Fruit fly (Drosophila melanogaster): ENCODE results near the gene RhoGEF64C.

Gene RhoGEF64C

dm6 chr3L:4748053-4748452 lies 55.5 kb downstream of the RhoGEF64C start:
- TF ChIP-seq D1 (tag; optimal IDR thresholded peaks at IDR 0.05), result no peak
- TF ChIP-seq CG12605 (GFP tag; IDR thresholded peaks at IDR 0.05), result no peak
- no peak for TF ChIP-seq Snoo (tag; optimal IDR thresholded peaks at IDR 0.05)
- TF ChIP-seq CG8159 (tag; optimal IDR thresholded peaks at IDR 0.05), result no peak
- no peak for TF ChIP-seq fd96Ca (GFP tag; IDR thresholded peaks at IDR 0.05)
- TF ChIP-seq CG34367 (tag; optimal IDR thresholded peaks at IDR 0.05), result no peak
- no peak for TF ChIP-seq CG15710 (tag; optimal IDR thresholded peaks at IDR 0.05)
- no peak for TF ChIP-seq Pif1B (GFP tag; optimal IDR thresholded peaks at IDR 0.05)

dm6 chr3L:4749126-4749525 lies 56.5 kb downstream of the RhoGEF64C start:
- TF ChIP-seq D1 (tag; optimal IDR thresholded peaks at IDR 0.05) (peak; percentile 25), Pif1A (GFP tag; optimal IDR thresholded peaks at IDR 0.05) (peak; percentile 53), CG10348 (GFP tag; IDR thresholded peaks at IDR 0.05) (no peak), EcR (GFP tag; optimal IDR thresholded peaks at IDR 0.05) (no peak), CG34367 (tag; optimal IDR thresholded peaks at IDR 0.05) (peak; percentile 52), gl (tag; optimal IDR thresholded peaks at IDR 0.05) (no peak), CG14655 (GFP tag; optimal IDR thresholded peaks at IDR 0.05) (peak; percentile 62), Snoo (tag; optimal IDR thresholded peaks at IDR 0.05) (peak; percentile 2), CG12605 (GFP tag; IDR thresholded peaks at IDR 0.05) (no peak), CG13204 (GFP tag; optimal IDR thresholded peaks at IDR 0.05) (no peak), rn (GFP tag; IDR thresholded peaks at IDR 0.05) (no peak), fd96Ca (GFP tag; IDR thresholded peaks at IDR 0.05) (no peak), CG32121 (GFP tag; IDR thresholded peaks at IDR 0.05) (no peak), CG8159 (tag; optimal IDR thresholded peaks at IDR 0.05) (peak; percentile 66), CG17806 (tag; optimal IDR thresholded peaks at IDR 0.05) (peak; percentile 68), CG4496 (GFP tag; IDR thresholded peaks at IDR 0.05) (peak; percentile 62; the same call in 1 of the 3 replicates), CG8301 (tag; optimal IDR thresholded peaks at IDR 0.05) (peak; percentile 62), CG9948 (tag; optimal IDR thresholded peaks at IDR 0.05) (peak; percentile 68), CG15710 (tag; optimal IDR thresholded peaks at IDR 0.05) (peak; percentile 58), Ets98B (GFP tag; IDR thresholded peaks at IDR 0.05) (peak; percentile 41; the same call in 1 of the 2 replicates), Pif1B (GFP tag; optimal IDR thresholded peaks at IDR 0.05) (peak; percentile 45)

- no peak for TF ChIP-seq CG15710 (tag; optimal IDR thresholded peaks at IDR 0.05)
- TF ChIP-seq Snoo (tag; optimal IDR thresholded peaks at IDR 0.05), result no peak
- peak; percentile 28 for TF ChIP-seq CG14655 (GFP tag; optimal IDR thresholded peaks at IDR 0.05)
- no peak for TF ChIP-seq CG13204 (GFP tag; optimal IDR thresholded peaks at IDR 0.05)
- peak; percentile 8 for TF ChIP-seq CG9948 (tag; optimal IDR thresholded peaks at IDR 0.05)
- TF ChIP-seq EcR (GFP tag; optimal IDR thresholded peaks at IDR 0.05), result no peak
- TF ChIP-seq CG32121 (GFP tag; IDR thresholded peaks at IDR 0.05), result no peak
- peak; percentile 9 for TF ChIP-seq CG8301 (tag; optimal IDR thresholded peaks at IDR 0.05)
- TF ChIP-seq rn (GFP tag; IDR thresholded peaks at IDR 0.05), result no peak
- no peak for TF ChIP-seq D1 (tag; optimal IDR thresholded peaks at IDR 0.05)
- TF ChIP-seq fd96Ca (GFP tag; IDR thresholded peaks at IDR 0.05), result no peak
- no peak for TF ChIP-seq Pif1B (GFP tag; optimal IDR thresholded peaks at IDR 0.05)
- TF ChIP-seq CG34367 (tag; optimal IDR thresholded peaks at IDR 0.05), result no peak
- TF ChIP-seq CG4496 (GFP tag; IDR thresholded peaks at IDR 0.05), result no peak
- TF ChIP-seq CG12605 (GFP tag; IDR thresholded peaks at IDR 0.05), result no peak
- peak; percentile 23 for TF ChIP-seq CG17806 (tag; optimal IDR thresholded peaks at IDR 0.05)
- TF ChIP-seq CG8159 (tag; optimal IDR thresholded peaks at IDR 0.05), result peak; percentile 29
- no peak for TF ChIP-seq gl (tag; optimal IDR thresholded peaks at IDR 0.05)
- no peak for TF ChIP-seq Ets98B (GFP tag; IDR thresholded peaks at IDR 0.05)
- TF ChIP-seq CG10348 (GFP tag; IDR thresholded peaks at IDR 0.05), result no peak
- TF ChIP-seq Pif1A (GFP tag; optimal IDR thresholded peaks at IDR 0.05), result no peak
Measured at dm6 chr3L:4750754-4751153, 58.2 kb downstream of the RhoGEF64C start.

- TF ChIP-seq fd96Ca (GFP tag; IDR thresholded peaks at IDR 0.05) (no peak), CG34367 (tag; optimal IDR thresholded peaks at IDR 0.05) (no peak), Ets98B (GFP tag; IDR thresholded peaks at IDR 0.05) (no peak), EcR (GFP tag; optimal IDR thresholded peaks at IDR 0.05) (no peak), CG13204 (GFP tag; optimal IDR thresholded peaks at IDR 0.05) (no peak), gl (tag; optimal IDR thresholded peaks at IDR 0.05) (no peak), CG8159 (tag; optimal IDR thresholded peaks at IDR 0.05) (no peak), CG4496 (GFP tag; IDR thresholded peaks at IDR 0.05) (no peak), CG32121 (GFP tag; IDR thresholded peaks at IDR 0.05) (no peak), CG8301 (tag; optimal IDR thresholded peaks at IDR 0.05) (no peak), CG10348 (GFP tag; IDR thresholded peaks at IDR 0.05) (no peak), Snoo (tag; optimal IDR thresholded peaks at IDR 0.05) (no peak), CG14655 (GFP tag; optimal IDR thresholded peaks at IDR 0.05) (no peak), CG15710 (tag; optimal IDR thresholded peaks at IDR 0.05) (no peak)
Measured at dm6 chr3L:4753638-4754037, 61.1 kb downstream of the RhoGEF64C start, which contains the start of gene CG12493. Gene CG12493, minus strand, starts transcription at chr3L:4753738.

DNA sequence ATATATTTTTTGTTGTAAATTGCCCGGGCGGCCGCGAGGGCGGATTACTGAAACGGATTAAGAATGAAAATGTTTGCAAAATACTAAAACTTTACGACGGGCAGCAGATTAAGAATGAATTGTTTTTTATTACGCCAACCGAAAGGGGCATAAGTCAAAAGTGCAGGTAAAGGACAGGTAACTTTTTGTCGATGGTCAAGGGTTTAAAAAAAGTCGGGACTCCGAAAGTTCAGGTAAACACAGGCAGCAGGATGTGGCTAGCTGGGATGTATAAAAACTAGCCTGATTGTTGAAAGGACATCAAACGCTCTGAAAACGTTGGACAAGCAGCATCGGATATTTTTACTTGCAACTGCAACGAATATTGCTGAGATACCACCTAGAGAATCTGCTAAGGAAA lies 65.0 kb downstream of the RhoGEF64C start, which contains the start of gene CG13711:
Gene CG13711 (plus strand): TSS at position 301 of the 400 bp plus-strand sequence.
- TF ChIP-seq CG12605 (GFP tag; IDR thresholded peaks at IDR 0.05), result no peak
- no peak for TF ChIP-seq Pif1A (GFP tag; optimal IDR thresholded peaks at IDR 0.05)
- TF ChIP-seq CG15710 (tag; optimal IDR thresholded peaks at IDR 0.05), result no peak
- no peak for TF ChIP-seq CG8301 (tag; optimal IDR thresholded peaks at IDR 0.05)
- TF ChIP-seq CG8159 (tag; optimal IDR thresholded peaks at IDR 0.05), result no peak
- TF ChIP-seq CG32121 (GFP tag; IDR thresholded peaks at IDR 0.05), result no peak
- no peak for TF ChIP-seq D1 (tag; optimal IDR thresholded peaks at IDR 0.05)
- no peak for TF ChIP-seq CG14655 (GFP tag; optimal IDR thresholded peaks at IDR 0.05)

- TF ChIP-seq CG34367 (tag; optimal IDR thresholded peaks at IDR 0.05), result no peak
- no peak for TF ChIP-seq CG14655 (GFP tag; optimal IDR thresholded peaks at IDR 0.05)
- TF ChIP-seq Pif1B (GFP tag; optimal IDR thresholded peaks at IDR 0.05), result no peak
- TF ChIP-seq Snoo (tag; optimal IDR thresholded peaks at IDR 0.05), result no peak
- no peak for TF ChIP-seq CG8301 (tag; optimal IDR thresholded peaks at IDR 0.05)
- TF ChIP-seq CG32121 (GFP tag; IDR thresholded peaks at IDR 0.05), result no peak
- no peak for TF ChIP-seq CG15710 (tag; optimal IDR thresholded peaks at IDR 0.05)
- no peak for TF ChIP-seq CG8159 (tag; optimal IDR thresholded peaks at IDR 0.05)
- no peak for TF ChIP-seq CG10348 (GFP tag; IDR thresholded peaks at IDR 0.05)
Measured at dm6 chr3L:4776432-4776831, 83.8 kb downstream of the RhoGEF64C start.
